Fruit fly (Drosophila melanogaster): ENCODE data around the gene CG15760.

The CG15760 gene

dm6 chrX:13636810-13637209 lies 32.7 kb upstream of the CG15760 start (continued):
- TF ChIP-seq CG9609 (GFP tag; optimal IDR thresholded peaks at IDR 0.05) (no peak), slbo (GFP tag; IDR thresholded peaks at IDR 0.05) (no peak), CG11398 (GFP tag; optimal IDR thresholded peaks at IDR 0.05) (no peak), CG17802 (tag; optimal IDR thresholded peaks at IDR 0.05) (no peak), twi (tag; optimal IDR thresholded peaks at IDR 0.05) (no peak), CG18619 (GFP tag; optimal IDR thresholded peaks at IDR 0.05) (no peak), CG7357 (GFP tag; IDR thresholded peaks at IDR 0.05) (no peak), CG10543 (GFP tag; optimal IDR thresholded peaks at IDR 0.05) (peak; percentile 36), Optix (GFP tag; IDR thresholded peaks at IDR 0.05) (no peak), CG8281 (tag; optimal IDR thresholded peaks at IDR 0.05) (no peak), Doc2 (GFP tag; IDR thresholded peaks at IDR 0.05) (no peak), CG6765 (GFP tag; optimal IDR thresholded peaks at IDR 0.05) (no peak), Dbx (GFP tag; IDR thresholded peaks at IDR 0.05) (0 out of 3 replicates have a peak, but pooled peaks have one; percentile 22), Neu2 (GFP tag; optimal IDR thresholded peaks at IDR 0.05; ENCODE audit: borderline replicate concordance) (no peak), CG17385 (GFP tag; optimal IDR thresholded peaks at IDR 0.05) (peak; percentile 19), Dll (GFP tag; IDR thresholded peaks at IDR 0.05; ENCODE audit: partially characterized antibody) (no peak), Elba2 (GFP tag; optimal IDR thresholded peaks at IDR 0.05) (no peak), pfk (GFP tag; optimal IDR thresholded peaks at IDR 0.05) (no peak), tio (GFP tag; optimal IDR thresholded peaks at IDR 0.05) (no peak), psq (GFP tag; optimal IDR thresholded peaks at IDR 0.05) (no peak), CG3838 (GFP tag; optimal IDR thresholded peaks at IDR 0.05) (no peak), bab2 (GFP tag; optimal IDR thresholded peaks at IDR 0.05) (no peak), Fer3 (tag; optimal IDR thresholded peaks at IDR 0.05) (no peak), crol (GFP tag; IDR thresholded peaks at IDR 0.05) (peak; percentile 68), otp (GFP tag; IDR thresholded peaks at IDR 0.05) (no peak), grau (tag; optimal IDR thresholded peaks at IDR 0.05) (no peak), grn (GFP tag; optimal IDR thresholded peaks at IDR 0.05) (peak; percentile 16), gsb (GFP tag; IDR thresholded peaks at IDR 0.05) (no peak), Dad (GFP tag; optimal IDR thresholded peaks at IDR 0.05) (no peak), Sry-β (GFP tag; optimal IDR thresholded peaks at IDR 0.05) (no peak), CG8944 (GFP tag; optimal IDR thresholded peaks at IDR 0.05) (no peak), CG11723 (GFP tag; optimal IDR thresholded peaks at IDR 0.05) (no peak), CG12236 (GFP tag; optimal IDR thresholded peaks at IDR 0.05) (no peak), unc-4 (GFP tag; IDR thresholded peaks at IDR 0.05; ENCODE audit: partially characterized antibody) (no peak), E2f1 (GFP tag; IDR thresholded peaks at IDR 0.05) (no peak), CG31388 (GFP tag; optimal IDR thresholded peaks at IDR 0.05) (no peak), Deaf1 (tag; optimal IDR thresholded peaks at IDR 0.05) (no peak), mirr (GFP tag; optimal IDR thresholded peaks at IDR 0.05) (peak; percentile 71), CG8290 (GFP tag; optimal IDR thresholded peaks at IDR 0.05) (no peak), CG8290 (tag; optimal IDR thresholded peaks at IDR 0.05) (no peak), fu2 (GFP tag; optimal IDR thresholded peaks at IDR 0.05) (no peak), ATbp (GFP tag; optimal IDR thresholded peaks at IDR 0.05) (no peak), az2 (GFP tag; optimal IDR thresholded peaks at IDR 0.05) (no peak), GATAe (GFP tag; conservative IDR thresholded peaks at IDR 0.05) (peak; percentile 52), CG9215 (GFP tag; IDR thresholded peaks at IDR 0.05) (no peak), CG17912 (GFP tag; optimal IDR thresholded peaks at IDR 0.05) (no peak), hkb (optimal IDR thresholded peaks at IDR 0.05) (no peak), hkb (GFP tag; IDR thresholded peaks at IDR 0.05) (no peak), CG10654 (GFP tag; optimal IDR thresholded peaks at IDR 0.05) (no peak), Blimp-1 (GFP tag; optimal IDR thresholded peaks at IDR 0.05) (no peak), CG12104 (GFP tag; optimal IDR thresholded peaks at IDR 0.05) (no peak), CG17361 (GFP tag; IDR thresholded peaks at IDR 0.05) (no peak), CG12744 (GFP tag; optimal IDR thresholded peaks at IDR 0.05) (no peak)
